Worm (Caenorhabditis elegans): ENCODE measurements around the gene cki-2.

cki-2 gene

DNA sequence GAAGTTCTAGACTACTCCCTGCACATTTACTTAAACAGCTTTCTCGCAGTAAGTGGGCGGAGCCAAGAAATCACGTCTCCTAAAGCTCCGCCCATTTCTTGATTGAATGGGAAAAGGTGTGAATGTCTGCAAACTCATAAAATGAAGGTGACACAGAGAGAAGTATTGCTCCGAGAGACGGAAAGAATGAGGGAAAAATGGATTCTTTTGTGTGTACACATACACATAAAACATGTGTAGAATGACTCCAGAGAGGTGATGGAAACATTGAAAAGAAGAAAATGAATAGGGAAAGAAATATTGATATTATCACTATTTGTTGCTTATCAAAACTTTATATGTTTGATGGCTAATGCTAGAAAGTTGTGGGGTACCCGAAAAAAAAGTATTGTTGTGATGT is 35.2 kb downstream of the cki-2 start (continued):
- no peak for TF ChIP-seq ztf-7 (tag; optimal IDR thresholded peaks at IDR 0.05)
- no peak for TF ChIP-seq nhr-11 (tag; optimal IDR thresholded peaks at IDR 0.05)
- no peak for TF ChIP-seq zfp-2 (tag; optimal IDR thresholded peaks at IDR 0.05)
- peak; percentile 9 for TF ChIP-seq hlh-30 (tag; optimal IDR thresholded peaks at IDR 0.05; ENCODE audit: insufficient read depth)
- TF ChIP-seq fos-1 (tag; optimal IDR thresholded peaks at IDR 0.05), result no peak
- no peak for TF ChIP-seq attf-4 (tag; optimal IDR thresholded peaks at IDR 0.05)
- peak; percentile 73 for TF ChIP-seq pqm-1 (tag; optimal IDR thresholded peaks at IDR 0.05)
- no peak for TF ChIP-seq duxl-1 (tag; optimal IDR thresholded peaks at IDR 0.05; ENCODE audit: poor library complexity)
- no peak for TF ChIP-seq cey-2 (tag; optimal IDR thresholded peaks at IDR 0.05; ENCODE audit: borderline replicate concordance, insufficient read depth)
- TF ChIP-seq unc-62 (GFP tag; optimal IDR thresholded peaks at IDR 0.05 in 1 of 2), result no peak
- no peak for TF ChIP-seq unc-62 (tag; optimal IDR thresholded peaks at IDR 0.05)
- no peak for TF ChIP-seq nhr-76 (tag; optimal IDR thresholded peaks at IDR 0.05)
- TF ChIP-seq dpl-1 (GFP tag; optimal IDR thresholded peaks at IDR 0.05), result no peak
- no peak for TF ChIP-seq zip-11 (GFP tag; IDR thresholded peaks at IDR 0.05)
- TF ChIP-seq egl-27 (tag; optimal IDR thresholded peaks at IDR 0.05), result no peak
- no peak for TF ChIP-seq lim-7 (GFP tag; IDR thresholded peaks at IDR 0.05)
- no peak for TF ChIP-seq spr-1 (tag; optimal IDR thresholded peaks at IDR 0.05)
- no peak for TF ChIP-seq unc-130 (GFP tag; optimal IDR thresholded peaks at IDR 0.05)
- TF ChIP-seq lin-39 (tag; optimal IDR thresholded peaks at IDR 0.05), result no peak
- no peak for TF ChIP-seq ceh-20 (GFP tag; IDR thresholded peaks at IDR 0.05)
- no peak for TF ChIP-seq unc-39 (tag; optimal IDR thresholded peaks at IDR 0.05)
- TF ChIP-seq nhr-77 (tag; optimal IDR thresholded peaks at IDR 0.05), result no peak
- no peak for TF ChIP-seq nhr-41 (GFP tag; IDR thresholded peaks at IDR 0.05)
- no peak for TF ChIP-seq daf-19 (GFP tag; conservative IDR thresholded peaks at IDR 0.05)
- no peak for TF ChIP-seq ZK546.5 (tag; optimal IDR thresholded peaks at IDR 0.05)
- no peak for TF ChIP-seq aly-2 (tag; optimal IDR thresholded peaks at IDR 0.05)
- no peak for TF ChIP-seq ztf-11 (tag; optimal IDR thresholded peaks at IDR 0.05)
- TF ChIP-seq mxl-3 (GFP tag; optimal IDR thresholded peaks at IDR 0.05), result no peak
- no peak for TF ChIP-seq jun-1 (tag; optimal IDR thresholded peaks at IDR 0.05)
- TF ChIP-seq nhr-28 (tag; optimal IDR thresholded peaks at IDR 0.05), result peak; percentile 58
- no peak for TF ChIP-seq lin-29 (GFP tag; IDR thresholded peaks at IDR 0.05)
- no peak for TF ChIP-seq ceh-82 (tag; optimal IDR thresholded peaks at IDR 0.05)
- no peak for TF ChIP-seq D1046.2 (GFP tag; IDR thresholded peaks at IDR 0.05)
- TF ChIP-seq daf-12 (tag; optimal IDR thresholded peaks at IDR 0.05), result no peak
- TF ChIP-seq dve-1 (tag; optimal IDR thresholded peaks at IDR 0.05; ENCODE audit: insufficient read depth), result peak; percentile 60
- TF ChIP-seq Y48G9A.11 (GFP tag; IDR thresholded peaks at IDR 0.05), result no peak
- TF ChIP-seq tra-1 (GFP tag; IDR thresholded peaks at IDR 0.05), result no peak
- no peak for TF ChIP-seq F37D6.2 (tag; optimal IDR thresholded peaks at IDR 0.05)
- no peak for TF ChIP-seq nhr-48 (tag; optimal IDR thresholded peaks at IDR 0.05)
- TF ChIP-seq Y75B8A.6 (GFP tag; IDR thresholded peaks at IDR 0.05), result no peak
- no peak for TF ChIP-seq set-16 (GFP tag; IDR thresholded peaks at IDR 0.05)
- TF ChIP-seq dmd-6 (GFP tag; IDR thresholded peaks at IDR 0.05), result no peak
- no peak for TF ChIP-seq hif-1 (tag; optimal IDR thresholded peaks at IDR 0.05)
- no peak for TF ChIP-seq nhr-111 (GFP tag; optimal IDR thresholded peaks at IDR 0.05)

DNA sequence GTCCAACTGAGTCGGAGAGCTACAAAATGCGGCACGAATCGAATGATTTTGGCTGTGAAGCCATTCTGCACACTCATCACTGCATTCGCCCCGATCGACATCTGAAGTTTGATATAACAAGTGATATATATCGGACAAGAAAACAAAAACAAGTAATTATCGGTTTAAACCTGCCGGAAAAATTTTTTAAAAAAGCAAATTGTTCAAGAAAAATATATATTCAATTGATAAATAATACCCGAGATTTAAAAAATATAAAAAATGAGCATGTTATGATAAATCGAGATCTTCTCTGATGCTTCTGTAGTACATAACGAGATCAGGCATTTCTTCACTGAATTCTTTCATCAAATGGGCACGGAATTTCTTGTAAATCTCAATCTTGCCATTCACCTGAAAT is 37.4 kb downstream of the cki-2 start, which contains the start of gene T09A5.5:
Gene T09A5.5 (minus strand): TSS at position 101 of the 400 bp plus-strand sequence.
- TF ChIP-seq mes-2 (tag; optimal IDR thresholded peaks at IDR 0.05; ENCODE audit: poor library complexity, severe bottlenecking) (no peak), Y105C5A.15 (GFP tag; IDR thresholded peaks at IDR 0.05) (no peak), lin-39 (tag; optimal IDR thresholded peaks at IDR 0.05) (no peak), F26F4.8 (GFP tag; conservative IDR thresholded peaks at IDR 0.05) (no peak), mdt-29 (GFP tag; IDR thresholded peaks at IDR 0.05) (no peak), snpc-1.2 (GFP tag; IDR thresholded peaks at IDR 0.05) (no peak), hif-1 (tag; optimal IDR thresholded peaks at IDR 0.05) (no peak), F44E2.7 (GFP tag; IDR thresholded peaks at IDR 0.05) (no peak), ces-1 (GFP tag; optimal IDR thresholded peaks at IDR 0.05) (no peak), daf-19 (GFP tag; conservative IDR thresholded peaks at IDR 0.05) (no peak), tag-97 (GFP tag; IDR thresholded peaks at IDR 0.05) (no peak), nhr-6 (tag; optimal IDR thresholded peaks at IDR 0.05) (no peak), lsy-2 (tag; optimal IDR thresholded peaks at IDR 0.05) (no peak), snpc-4 (tag; optimal IDR thresholded peaks at IDR 0.05) (no peak), nhr-10 (tag; optimal IDR thresholded peaks at IDR 0.05) (no peak)
